Fruit fly (Drosophila melanogaster): ENCODE measurements around the gene CG43658.

Gene CG43658

DNA sequence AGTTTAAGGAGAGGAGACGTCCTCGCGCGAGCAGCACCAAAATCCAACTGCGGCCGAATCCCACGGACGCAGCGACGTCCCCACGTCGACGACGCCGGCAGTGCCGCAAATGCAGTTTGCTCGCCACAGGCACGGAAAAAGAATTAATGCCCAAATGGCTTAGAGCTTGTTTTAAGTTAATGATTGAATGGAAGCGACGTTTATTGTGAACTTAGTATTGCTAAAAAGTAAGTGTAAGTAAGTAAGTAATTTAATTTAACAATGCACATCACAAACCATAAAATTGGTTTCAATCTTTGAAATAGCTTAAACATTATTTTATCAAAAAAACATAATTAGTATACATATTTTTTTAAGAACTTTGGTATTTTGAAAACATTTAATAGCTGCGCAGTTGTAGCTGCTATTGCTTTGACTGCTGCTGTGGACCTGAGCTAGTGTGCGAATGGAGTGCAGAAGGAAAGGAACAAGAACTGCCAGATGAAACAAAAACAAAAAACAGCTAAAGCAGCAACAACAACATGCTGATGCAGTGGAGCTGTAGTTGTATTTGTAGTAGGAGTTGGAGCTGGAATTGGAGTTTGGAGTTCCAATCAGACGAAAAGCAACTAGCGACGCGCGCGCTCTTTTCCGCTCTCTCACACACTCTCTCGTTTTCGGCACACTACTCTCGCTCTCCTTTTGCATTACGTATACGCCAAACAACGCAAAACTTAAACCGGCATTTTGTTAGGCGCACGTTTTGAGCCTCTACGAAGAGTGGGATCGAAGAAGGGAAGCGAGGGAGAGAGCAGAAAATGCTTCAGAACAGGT, at the start of gene CG43658:
Gene CG43658, minus strand, starts transcription at position 51 of the 813 bp plus-strand sequence.
- no peak for TF ChIP-seq h (optimal IDR thresholded peaks at IDR 0.05)
- TF ChIP-seq insv (optimal IDR thresholded peaks at IDR 0.05), result no peak
- no peak for TF ChIP-seq ttk (optimal IDR thresholded peaks at IDR 0.05)
- TF ChIP-seq Sin3A (optimal IDR thresholded peaks at IDR 0.05), result no peak

DNA sequence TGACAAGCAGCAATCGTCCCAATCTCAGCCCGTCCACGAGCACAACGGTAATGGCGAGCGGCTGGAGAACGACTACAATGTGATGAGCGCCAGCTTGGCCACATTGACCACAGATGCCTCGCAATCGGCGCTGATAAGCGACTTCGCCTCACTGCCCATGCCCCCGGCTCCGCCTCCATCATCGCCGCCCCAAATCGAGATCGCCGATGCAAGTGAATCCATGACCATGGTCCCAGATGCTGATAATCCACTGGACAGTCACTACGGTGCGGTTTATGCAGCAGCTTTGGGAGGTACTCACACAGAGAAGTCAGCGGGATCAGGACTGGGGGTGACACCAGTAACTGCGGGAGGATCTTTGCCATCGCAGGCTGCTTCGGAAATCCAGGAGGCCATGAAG, 41.5 kb upstream of the CG43658 start:
- TF ChIP-seq insv (optimal IDR thresholded peaks at IDR 0.05) (no peak), Sin3A (optimal IDR thresholded peaks at IDR 0.05) (no peak)

DNA sequence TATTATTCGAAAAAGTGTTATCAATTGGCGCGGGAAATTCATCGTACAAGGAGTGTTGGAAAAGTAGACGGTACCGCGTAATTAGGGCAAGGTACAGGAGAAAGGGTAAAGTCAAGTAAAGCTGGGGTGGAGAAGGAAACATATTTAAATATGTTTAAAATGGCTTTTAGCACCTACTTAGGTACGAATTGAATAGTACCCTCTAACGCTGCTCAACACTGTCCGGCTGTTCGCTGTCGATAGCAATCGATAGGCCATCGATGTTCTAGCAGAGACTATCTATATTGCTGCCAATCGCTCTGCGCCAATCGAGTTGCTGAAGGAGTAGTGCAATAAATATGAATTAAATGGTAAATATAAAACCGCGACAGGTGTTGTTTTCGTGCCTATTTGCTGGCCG, 38.4 kb upstream of the CG43658 start, which contains the start of gene X11L:
Gene X11L, plus strand, starts transcription at position 279 of the 400 bp plus-strand sequence.
- no peak for TF ChIP-seq Myc (optimal IDR thresholded peaks at IDR 0.05)
- TF ChIP-seq Sin3A (optimal IDR thresholded peaks at IDR 0.05), result no peak
- TF ChIP-seq insv (optimal IDR thresholded peaks at IDR 0.05), result no peak
- TF ChIP-seq ttk (optimal IDR thresholded peaks at IDR 0.05), result no peak
- TF ChIP-seq h (optimal IDR thresholded peaks at IDR 0.05), result no peak
- TF ChIP-seq psq (optimal IDR thresholded peaks at IDR 0.05), result no peak

DNA sequence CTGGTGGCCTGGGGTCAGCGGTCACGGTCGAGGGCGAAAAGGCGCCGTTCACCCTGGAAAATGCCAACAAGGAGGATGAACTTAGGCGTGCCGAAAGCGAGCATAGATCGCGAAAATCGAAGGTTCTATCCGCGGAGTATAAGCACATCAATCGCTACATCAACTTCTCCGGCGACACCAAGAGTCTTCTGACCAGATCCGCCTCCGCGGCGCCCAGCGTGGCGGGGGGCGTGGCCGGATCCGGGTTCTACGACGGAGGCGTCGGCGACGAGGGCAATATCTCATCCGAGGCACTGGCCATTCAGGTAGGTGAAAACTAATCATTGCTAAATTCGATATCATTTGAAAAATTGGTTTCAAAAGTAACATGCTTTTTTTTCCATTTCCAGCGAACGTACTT, 36.6 kb upstream of the CG43658 start:
- TF ChIP-seq h (optimal IDR thresholded peaks at IDR 0.05) (no peak), insv (optimal IDR thresholded peaks at IDR 0.05) (no peak), ttk (optimal IDR thresholded peaks at IDR 0.05) (no peak), psq (optimal IDR thresholded peaks at IDR 0.05) (no peak), Myc (optimal IDR thresholded peaks at IDR 0.05) (no peak), Sin3A (optimal IDR thresholded peaks at IDR 0.05) (no peak)

DNA sequence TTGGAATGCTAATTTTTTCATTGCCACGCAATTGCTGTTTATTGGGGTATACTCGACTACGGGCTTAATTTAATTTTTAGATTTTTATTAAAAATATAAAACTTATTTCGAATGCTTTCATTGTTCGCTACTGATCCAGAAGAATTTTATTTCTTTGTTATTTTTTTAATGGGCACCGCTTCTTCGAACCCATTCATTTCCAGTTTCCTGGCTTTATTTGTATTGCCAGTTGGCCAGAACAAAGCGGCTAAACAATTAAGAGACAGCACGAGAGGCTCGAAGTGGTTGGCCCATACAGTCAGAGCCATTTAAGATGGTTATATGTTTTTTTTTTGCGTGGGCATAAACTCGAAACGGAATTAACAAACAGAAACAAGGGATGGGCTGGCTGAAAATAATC, 34.8 kb upstream of the CG43658 start:
- TF ChIP-seq ttk (optimal IDR thresholded peaks at IDR 0.05), result no peak
- TF ChIP-seq h (optimal IDR thresholded peaks at IDR 0.05), result no peak

DNA sequence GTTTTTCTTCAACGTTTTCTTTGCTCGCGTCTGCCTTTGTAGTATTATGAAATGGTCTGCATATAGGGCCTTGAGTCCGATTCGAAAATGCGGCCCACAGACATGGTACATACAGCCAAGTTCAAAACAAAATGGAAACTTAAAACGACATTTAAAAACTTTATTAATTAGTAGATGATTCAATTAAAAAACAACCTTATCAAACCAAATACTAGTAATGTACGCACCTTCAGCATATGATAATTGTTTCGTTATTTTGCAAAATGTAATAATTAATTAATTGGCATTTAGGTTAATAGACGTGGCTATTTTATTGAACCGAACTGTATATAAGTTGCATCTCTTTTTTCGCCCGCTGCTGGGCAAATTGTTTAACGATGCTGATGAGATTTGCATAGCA, 33.8 kb upstream of the CG43658 start:
- TF ChIP-seq insv (optimal IDR thresholded peaks at IDR 0.05) (no peak), psq (optimal IDR thresholded peaks at IDR 0.05) (no peak), h (optimal IDR thresholded peaks at IDR 0.05) (no peak), ttk (optimal IDR thresholded peaks at IDR 0.05) (no peak), Sin3A (optimal IDR thresholded peaks at IDR 0.05) (no peak), Myc (optimal IDR thresholded peaks at IDR 0.05) (no peak)

DNA sequence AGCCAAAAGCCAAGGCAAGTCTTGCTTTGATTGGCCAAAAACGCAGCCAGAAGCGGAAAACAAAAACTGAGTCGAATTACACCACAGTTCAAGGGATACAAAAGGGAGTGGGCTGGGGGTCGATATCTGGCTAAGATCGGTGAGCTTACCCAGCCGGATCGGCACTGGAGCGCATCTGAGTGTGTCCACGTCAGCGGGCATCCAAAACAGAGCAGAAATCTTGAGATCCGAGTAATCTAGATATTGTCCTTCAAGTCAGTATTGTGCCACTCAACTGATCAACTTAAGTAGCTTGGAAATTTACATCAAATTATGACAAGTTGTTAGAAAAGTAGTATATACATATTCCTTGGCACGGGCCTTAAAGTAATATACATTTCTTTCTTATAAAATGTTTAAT, 27.6 kb upstream of the CG43658 start, which contains the start of gene CG12992:
Gene CG12992, plus strand, starts transcription at position 301 of the 400 bp plus-strand sequence.
- TF ChIP-seq Myc (optimal IDR thresholded peaks at IDR 0.05) (no peak), Sin3A (optimal IDR thresholded peaks at IDR 0.05) (no peak), h (optimal IDR thresholded peaks at IDR 0.05) (no peak), psq (optimal IDR thresholded peaks at IDR 0.05) (no peak), insv (optimal IDR thresholded peaks at IDR 0.05) (no peak), ttk (optimal IDR thresholded peaks at IDR 0.05) (no peak)

DNA sequence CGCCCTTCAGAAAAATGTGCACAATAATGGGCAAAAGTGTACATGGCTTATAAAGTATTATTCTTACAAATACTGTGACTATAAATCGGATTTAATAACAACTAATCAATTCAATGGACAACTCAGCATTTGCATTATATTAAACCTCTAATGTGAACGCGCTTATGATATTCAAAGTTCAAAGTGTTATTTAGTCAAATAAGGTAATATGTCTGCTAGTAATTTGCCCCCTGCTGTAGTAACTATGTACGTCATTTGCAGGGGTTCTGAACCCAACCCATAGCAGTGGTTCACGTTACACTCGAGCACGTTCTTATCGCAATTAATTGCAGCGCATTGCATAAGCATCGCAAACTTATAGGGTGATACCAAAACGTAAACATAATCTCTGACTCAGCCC, 27.2 kb upstream of the CG43658 start:
- TF ChIP-seq h (optimal IDR thresholded peaks at IDR 0.05), result no peak
- TF ChIP-seq insv (optimal IDR thresholded peaks at IDR 0.05), result no peak

DNA sequence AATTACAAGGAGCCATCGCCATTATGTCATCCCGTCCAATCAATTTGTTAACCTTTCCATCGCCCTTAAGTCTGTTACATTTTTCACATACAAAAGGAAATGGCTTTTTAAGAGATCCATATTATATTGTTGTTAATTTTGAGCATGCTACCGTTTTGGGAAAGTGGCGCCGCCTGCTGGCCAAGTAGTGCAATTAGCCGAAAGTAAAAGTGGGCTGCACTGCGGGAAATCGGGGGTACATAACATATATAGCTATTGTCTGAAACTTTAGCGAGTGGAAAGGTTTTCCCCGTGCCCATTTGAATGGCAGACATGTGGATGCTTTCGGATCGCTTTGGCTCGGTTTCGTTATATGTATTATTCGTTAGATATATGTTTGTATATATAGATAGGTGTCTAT, 24.9 kb upstream of the CG43658 start:
- TF ChIP-seq ttk (optimal IDR thresholded peaks at IDR 0.05) (no peak), Myc (optimal IDR thresholded peaks at IDR 0.05) (no peak), psq (optimal IDR thresholded peaks at IDR 0.05) (no peak), h (optimal IDR thresholded peaks at IDR 0.05) (no peak), Sin3A (optimal IDR thresholded peaks at IDR 0.05) (no peak), insv (optimal IDR thresholded peaks at IDR 0.05) (no peak)

DNA sequence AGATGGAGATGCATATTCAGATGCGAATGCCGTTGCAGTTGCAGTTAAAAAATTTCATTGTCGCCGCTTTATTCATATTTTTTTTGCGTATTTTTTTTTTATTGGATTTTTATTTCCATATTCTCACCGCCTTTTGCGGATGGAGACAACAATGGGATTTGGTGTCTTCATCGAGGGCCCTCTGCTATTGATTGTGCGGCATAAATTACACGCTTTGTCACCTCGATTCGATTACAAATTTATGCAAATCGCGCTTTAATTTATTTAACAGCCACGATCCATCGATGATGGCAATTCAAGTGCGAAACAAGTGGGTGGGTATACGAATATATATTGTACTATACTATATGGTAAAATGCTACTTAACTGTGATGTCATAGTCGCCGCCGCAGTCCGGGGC, 22.7 kb upstream of the CG43658 start:
- TF ChIP-seq insv (optimal IDR thresholded peaks at IDR 0.05) (no peak), psq (optimal IDR thresholded peaks at IDR 0.05) (no peak), Myc (optimal IDR thresholded peaks at IDR 0.05) (no peak), Sin3A (optimal IDR thresholded peaks at IDR 0.05) (no peak), h (optimal IDR thresholded peaks at IDR 0.05) (no peak), ttk (optimal IDR thresholded peaks at IDR 0.05) (no peak)

DNA sequence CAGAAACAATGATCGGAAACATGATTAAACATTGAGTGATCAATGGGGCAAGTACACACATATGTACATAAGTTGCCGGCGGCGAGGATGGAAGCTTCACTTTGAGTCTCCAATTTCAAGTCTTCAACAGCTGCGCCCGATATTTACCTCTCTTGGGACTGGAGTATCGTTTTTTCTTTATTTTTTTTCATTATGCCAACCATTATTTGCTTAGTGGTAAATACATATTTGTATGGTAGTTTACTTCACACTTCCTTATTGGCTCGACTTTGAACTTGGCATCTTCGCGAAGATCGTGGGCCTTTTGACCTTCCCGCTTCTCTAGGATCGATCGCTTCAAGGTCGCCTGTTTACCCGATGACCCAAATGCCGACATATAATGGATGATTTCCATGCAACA, 21.7 kb upstream of the CG43658 start:
- TF ChIP-seq ttk (optimal IDR thresholded peaks at IDR 0.05), result no peak
- TF ChIP-seq psq (optimal IDR thresholded peaks at IDR 0.05), result no peak
- TF ChIP-seq Myc (optimal IDR thresholded peaks at IDR 0.05), result no peak
- TF ChIP-seq insv (optimal IDR thresholded peaks at IDR 0.05), result no peak
- TF ChIP-seq h (optimal IDR thresholded peaks at IDR 0.05), result no peak
- TF ChIP-seq Sin3A (optimal IDR thresholded peaks at IDR 0.05), result no peak

DNA sequence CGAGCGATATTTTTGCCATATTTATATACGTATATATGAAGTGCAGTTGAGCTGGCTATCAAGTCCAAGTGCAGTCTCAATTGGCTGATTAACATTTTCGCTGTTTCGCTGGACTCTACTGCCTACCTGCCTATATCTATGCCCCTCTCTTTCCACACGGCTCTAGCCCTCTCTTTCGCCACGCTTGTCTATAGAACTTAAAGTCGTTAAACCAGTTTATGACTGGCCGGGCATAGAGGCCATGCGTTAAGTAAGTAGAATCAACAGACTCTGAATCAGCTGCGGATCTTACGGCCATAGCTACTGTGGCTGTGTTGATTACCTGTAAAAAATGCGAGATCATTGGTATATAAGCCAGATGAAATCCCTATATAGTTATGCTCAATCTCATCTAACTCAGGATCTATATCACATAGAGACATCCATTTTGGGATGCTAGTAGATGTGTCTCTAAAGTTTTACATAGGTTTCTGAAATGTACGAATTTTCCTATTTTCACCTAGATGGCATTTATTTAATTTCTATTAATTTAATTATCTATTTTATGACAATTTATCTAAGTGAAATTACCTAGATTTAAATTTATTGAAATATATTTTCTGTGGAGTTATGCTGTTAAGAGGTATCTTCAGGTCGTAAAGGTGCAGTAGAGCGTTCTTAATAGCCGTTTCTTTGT, 20.8 kb upstream of the CG43658 start:
- TF ChIP-seq Myc (optimal IDR thresholded peaks at IDR 0.05) (no peak), psq (optimal IDR thresholded peaks at IDR 0.05) (no peak), ttk (optimal IDR thresholded peaks at IDR 0.05) (no peak), insv (optimal IDR thresholded peaks at IDR 0.05) (no peak), h (optimal IDR thresholded peaks at IDR 0.05) (no peak), Sin3A (optimal IDR thresholded peaks at IDR 0.05) (no peak)

DNA sequence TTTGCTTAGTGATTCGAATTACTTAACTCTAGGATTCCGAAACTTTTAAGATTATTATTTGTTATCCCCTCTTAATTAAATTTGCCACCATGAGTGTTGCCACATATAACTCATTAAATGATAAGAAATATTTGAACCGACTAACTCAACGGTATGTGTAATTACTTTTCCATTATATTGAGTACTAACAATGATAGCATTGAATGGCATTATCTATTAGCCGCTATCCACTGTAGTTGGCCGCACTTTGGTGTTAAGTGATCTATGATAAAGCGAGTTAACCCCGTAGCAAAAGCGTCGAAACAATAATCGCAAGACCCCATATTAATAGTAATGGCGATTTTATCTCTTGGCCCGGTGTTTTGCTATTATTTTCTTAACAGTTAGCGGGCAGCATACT, 20.0 kb upstream of the CG43658 start:
- TF ChIP-seq Sin3A (optimal IDR thresholded peaks at IDR 0.05) (no peak), psq (optimal IDR thresholded peaks at IDR 0.05) (no peak), h (optimal IDR thresholded peaks at IDR 0.05) (no peak), ttk (optimal IDR thresholded peaks at IDR 0.05) (no peak), insv (optimal IDR thresholded peaks at IDR 0.05) (no peak)
